Worm (Caenorhabditis elegans): ENCODE results near the gene atz-1.

DNA sequence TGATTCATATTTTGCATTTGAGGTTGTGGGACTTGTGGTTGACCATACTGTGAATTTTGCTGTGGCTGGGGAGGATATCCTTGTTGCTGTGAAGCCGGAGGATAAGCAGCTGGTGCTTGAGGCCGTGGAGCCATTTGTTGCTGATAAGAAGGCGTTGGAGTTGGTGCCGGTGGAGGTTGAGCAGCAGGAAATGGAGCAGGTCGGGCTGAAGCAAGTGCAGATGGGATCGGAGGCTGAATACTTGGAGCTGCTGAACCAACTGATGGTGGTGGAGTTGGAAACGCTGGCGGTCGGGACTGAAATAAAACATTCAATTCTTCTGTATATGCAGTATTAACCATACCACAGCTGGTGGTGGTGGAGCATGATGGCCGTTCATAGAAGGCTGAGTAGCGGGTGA is 15.9 kb downstream of the atz-1 start:
- TF ChIP-seq flt-1 (GFP tag; IDR thresholded peaks at IDR 0.05) (no peak), ztf-23 (GFP tag; IDR thresholded peaks at IDR 0.05) (no peak), cog-1 (tag; optimal IDR thresholded peaks at IDR 0.05) (no peak), klf-2 (GFP tag; conservative IDR thresholded peaks at IDR 0.05) (no peak)

Measured in whole organism, midembryonic.